Fruit fly (Drosophila melanogaster): Measurements from ENCODE around the gene SuUR.

SuUR gene

dm6 chr3L:11052760-11053259 lies 12.0 kb upstream of the SuUR start (continued):
- 0 out of 2 replicates have a peak, but pooled peaks have one; percentile 7 for TF ChIP-seq CG11294 (GFP tag; IDR thresholded peaks at IDR 0.05)
- peak; percentile 29 for TF ChIP-seq CG16779 (tag; optimal IDR thresholded peaks at IDR 0.05)
- TF ChIP-seq CG8319 (GFP tag; optimal IDR thresholded peaks at IDR 0.05): no peak
- peak; percentile 71; the same call in 2 of the 3 replicates for TF ChIP-seq CG6163 (GFP tag; IDR thresholded peaks at IDR 0.05)
- no peak for TF ChIP-seq acj6 (GFP tag; optimal IDR thresholded peaks at IDR 0.05)

dm6 chr3L:11053843-11054242 lies 10.9 kb upstream of the SuUR start, which contains the start of gene CG7888:
Gene CG7888 (plus strand): TSS chr3L:11054035.
- 0 out of 2 replicates have a peak, but pooled peaks have one; percentile 11 for TF ChIP-seq CG15336 (GFP tag; IDR thresholded peaks at IDR 0.05)
- no peak for TF ChIP-seq ss (GFP tag; optimal IDR thresholded peaks at IDR 0.05)
- no peak for TF ChIP-seq Hr38 (GFP tag; optimal IDR thresholded peaks at IDR 0.05)
- no peak for TF ChIP-seq Hr39 (GFP tag; optimal IDR thresholded peaks at IDR 0.05)
- TF ChIP-seq CG6854 (GFP tag; optimal IDR thresholded peaks at IDR 0.05): no peak

- TF ChIP-seq CG11902 (GFP tag; optimal IDR thresholded peaks at IDR 0.05) (peak; percentile 43), CG6792 (GFP tag; optimal IDR thresholded peaks at IDR 0.05) (peak; percentile 75), Sox15 (GFP tag; optimal IDR thresholded peaks at IDR 0.05) (peak; percentile 20), CG15336 (GFP tag; IDR thresholded peaks at IDR 0.05) (peak; percentile 85), eg (GFP tag; IDR thresholded peaks at IDR 0.05) (no peak; the same call in 1 of the 3 replicates), CG3919 (GFP tag; optimal IDR thresholded peaks at IDR 0.05) (peak; percentile 75), CG4318 (GFP tag; optimal IDR thresholded peaks at IDR 0.05) (peak; percentile 37), CG11762 (GFP tag; optimal IDR thresholded peaks at IDR 0.05; ENCODE audit: insufficient read depth) (peak; percentile 35), Hr38 (GFP tag; optimal IDR thresholded peaks at IDR 0.05) (no peak), CG8632 (GFP tag; optimal IDR thresholded peaks at IDR 0.05) (peak; percentile 60), Met (GFP tag; optimal IDR thresholded peaks at IDR 0.05) (peak; percentile 79), cyc (GFP tag; optimal IDR thresholded peaks at IDR 0.05) (peak; percentile 63), Sox102F (GFP tag; optimal IDR thresholded peaks at IDR 0.05) (peak; percentile 66), CG6854 (GFP tag; optimal IDR thresholded peaks at IDR 0.05) (peak; percentile 19), CG10669 (GFP tag; optimal IDR thresholded peaks at IDR 0.05) (peak; percentile 58), CG3032 (tag; optimal IDR thresholded peaks at IDR 0.05) (peak; percentile 73), ss (GFP tag; optimal IDR thresholded peaks at IDR 0.05) (peak; percentile 52 to 62), net (GFP tag; optimal IDR thresholded peaks at IDR 0.05) (peak; percentile 70), Ets96B (tag; optimal IDR thresholded peaks at IDR 0.05) (peak; percentile 77), CG6808 (GFP tag; optimal IDR thresholded peaks at IDR 0.05) (peak; percentile 66), CG34406 (GFP tag; optimal IDR thresholded peaks at IDR 0.05) (peak; percentile 74), CG8319 (GFP tag; optimal IDR thresholded peaks at IDR 0.05) (peak; percentile 14), OdsH (GFP tag; optimal IDR thresholded peaks at IDR 0.05) (peak; percentile 78), pdm3 (GFP tag; optimal IDR thresholded peaks at IDR 0.05) (peak; percentile 78), fkh (GFP tag; optimal IDR thresholded peaks at IDR 0.05) (peak; percentile 49), achi (GFP tag; optimal IDR thresholded peaks at IDR 0.05) (peak; percentile 73), vri (GFP tag; optimal IDR thresholded peaks at IDR 0.05) (peak; percentile 51), Hr4 (GFP tag; optimal IDR thresholded peaks at IDR 0.05) (peak; percentile 80), CG7368 (GFP tag; optimal IDR thresholded peaks at IDR 0.05) (peak; percentile 52), CG8119 (GFP tag; IDR thresholded peaks at IDR 0.05) (peak; percentile 81; the same call in 2 of the 3 replicates), dsx (GFP tag; optimal IDR thresholded peaks at IDR 0.05; ENCODE audit: poor library complexity, severe bottlenecking) (peak; percentile 83), salr (GFP tag; optimal IDR thresholded peaks at IDR 0.05) (peak in 1 of 2 experiments; percentile 44), CG16779 (tag; optimal IDR thresholded peaks at IDR 0.05) (peak; percentile 33), acj6 (GFP tag; optimal IDR thresholded peaks at IDR 0.05) (peak; percentile 73), topi (GFP tag; optimal IDR thresholded peaks at IDR 0.05) (peak; percentile 79), CG6163 (GFP tag; IDR thresholded peaks at IDR 0.05) (peak; percentile 70), fd59A (GFP tag; optimal IDR thresholded peaks at IDR 0.05) (peak; percentile 44), Ets21C (GFP tag; optimal IDR thresholded peaks at IDR 0.05) (peak; percentile 35), Lpt (GFP tag; optimal IDR thresholded peaks at IDR 0.05) (peak; percentile 61), Eip75B (GFP tag; optimal IDR thresholded peaks at IDR 0.05) (peak; percentile 67), Blimp-1 (GFP tag; optimal IDR thresholded peaks at IDR 0.05) (peak; percentile 9), lz (GFP tag; optimal IDR thresholded peaks at IDR 0.05) (peak; percentile 76), Sox14 (GFP tag; optimal IDR thresholded peaks at IDR 0.05) (peak; percentile 76)
Measured at dm6 chr3L:11061200-11061599, 3.6 kb upstream of the SuUR start, which contains the start of the genes CG6321 and Blos2. Gene CG6321 (minus strand): TSS chr3L:11061224. Gene Blos2 (plus strand): TSS chr3L:11061571.

All from whole organism, prepupa.